Worm (Caenorhabditis elegans) whole organism, late embryonic: ENCODE measurements around the gene C01G10.17.

Experiments used
- K02D7.2 ChIP-seq: sonication (generic microtip); optimal IDR thresholded peaks from 2 replicates; lab custom pipeline; 2017; ENCODE audit warnings: mild to moderate bottlenecking, missing genetic modification characterization, missing compliant biosample characterization
- K09A11.1 ChIP-seq: sonication (generic microtip); optimal IDR thresholded peaks from 2 replicates; lab custom pipeline; 2017; ENCODE audit warnings: antibody characterized with exemption, mild to moderate bottlenecking, missing genetic modification characterization, missing compliant biosample characterization; ENCODE audit not compliant: insufficient read depth
- T23F11.4 ChIP-seq: fragments of 200-800 bp; sonication (Bioruptor generic); optimal IDR thresholded peaks from 2 replicates; lab custom pipeline; 2018; ENCODE audit warnings: mild to moderate bottlenecking, missing genetic modification characterization, missing compliant biosample characterization
- Y22D7AL.16 ChIP-seq: sonication (generic microtip); optimal IDR thresholded peaks from 2 replicates; lab custom pipeline; 2016; ENCODE audit warnings: missing genetic modification characterization, missing compliant biosample characterization
- ahr-1 ChIP-seq: sonication (generic microtip); optimal IDR thresholded peaks from 2 replicates; lab custom pipeline; 2016; ENCODE audit warnings: missing genetic modification characterization, missing compliant biosample characterization
- ama-1 ChIP-seq: fragments of 150-350 bp; optimal IDR thresholded peaks from 2 replicates; lab custom pipeline; 2014
- ceh-14 ChIP-seq: sonication (generic microtip); optimal IDR thresholded peaks from 2 replicates; lab custom pipeline; 2016; ENCODE audit warnings: missing genotype, missing genetic modification characterization, missing compliant biosample characterization
- ceh-18 ChIP-seq: sonication (generic microtip); optimal IDR thresholded peaks from 2 replicates; lab custom pipeline; 2016; ENCODE audit warnings: missing genetic modification characterization, missing compliant biosample characterization
- ceh-19 ChIP-seq: fragments of 200-800 bp; sonication (Bioruptor generic); optimal IDR thresholded peaks from 2 replicates; lab custom pipeline; 2018; ENCODE audit warnings: mild to moderate bottlenecking, missing genetic modification characterization, missing compliant biosample characterization
- ceh-2 ChIP-seq: sonication (generic microtip); optimal IDR thresholded peaks from 2 replicates; lab custom pipeline; 2016; ENCODE audit warnings: missing genotype, missing genetic modification characterization, missing compliant biosample characterization
- ceh-22 ChIP-seq: sonication (generic microtip); optimal IDR thresholded peaks from 2 replicates; lab custom pipeline; 2017; ENCODE audit warnings: missing biosample characterization, missing genetic modification characterization
- ceh-24 ChIP-seq: sonication (generic microtip); optimal IDR thresholded peaks from 2 replicates; lab custom pipeline; 2016; ENCODE audit warnings: mild to moderate bottlenecking, missing genetic modification characterization, missing compliant biosample characterization
- ceh-31 ChIP-seq: sonication (generic microtip); optimal IDR thresholded peaks from 2 replicates; lab custom pipeline; 2016; ENCODE audit warnings: missing genetic modification characterization, missing compliant biosample characterization
- ceh-48 ChIP-seq: sonication (generic microtip); optimal IDR thresholded peaks from 2 replicates; lab custom pipeline; 2016; ENCODE audit warnings: missing genetic modification characterization, inconsistent platforms, missing compliant biosample characterization
- che-1 ChIP-seq: sonication (generic microtip); optimal IDR thresholded peaks from 2 replicates; lab custom pipeline; 2016; ENCODE audit warnings: mild to moderate bottlenecking, missing genetic modification characterization, missing compliant biosample characterization
- elt-2 ChIP-seq: sonication (generic microtip); optimal IDR thresholded peaks from 2 replicates; lab custom pipeline; 2016; ENCODE audit warnings: missing genetic modification reagents, missing genetic modification characterization, missing compliant biosample characterization
- eyg-1 ChIP-seq: sonication (generic microtip); optimal IDR thresholded peaks from 2 replicates; lab custom pipeline; 2016; ENCODE audit warnings: missing genotype, missing genetic modification characterization, missing compliant biosample characterization
- fax-1 ChIP-seq: sonication (generic microtip); optimal IDR thresholded peaks from 2 replicates; lab custom pipeline; 2016; ENCODE audit warnings: missing genotype, missing genetic modification characterization, missing compliant biosample characterization
- fkh-10 ChIP-seq: fragments of 150-350 bp; optimal IDR thresholded peaks from 2 replicates; lab custom pipeline; 2014; ENCODE audit warnings: missing biosample characterization, missing genetic modification reagents, missing genetic modification characterization
- fkh-6 ChIP-seq: sonication (generic microtip); optimal IDR thresholded peaks from 2 replicates; lab custom pipeline; 2016; ENCODE audit warnings: missing genetic modification characterization, missing compliant biosample characterization
- hlh-13 ChIP-seq: fragments of 200-800 bp; sonication (Bioruptor generic); optimal IDR thresholded peaks from 2 replicates; lab custom pipeline; 2018; ENCODE audit warnings: mild to moderate bottlenecking, missing genetic modification characterization, missing compliant biosample characterization
- hlh-30 ChIP-seq: sonication (generic microtip); optimal IDR thresholded peaks from 2 replicates; lab custom pipeline; 2017; ENCODE audit warnings: antibody characterized with exemption, missing genetic modification characterization, missing compliant biosample characterization; ENCODE audit not compliant: insufficient read depth
- hlh-6 ChIP-seq: sonication (generic microtip); optimal IDR thresholded peaks from 2 replicates; lab custom pipeline; 2016; ENCODE audit warnings: missing genotype, missing genetic modification characterization, missing compliant biosample characterization
- lim-6 ChIP-seq: sonication (generic microtip); optimal IDR thresholded peaks from 2 replicates; lab custom pipeline; 2016; ENCODE audit warnings: missing genetic modification characterization, missing compliant biosample characterization
- madf-2 ChIP-seq: sonication (generic microtip); optimal IDR thresholded peaks from 2 replicates; lab custom pipeline; 2017; ENCODE audit warnings: missing genetic modification characterization, missing compliant biosample characterization
- nhr-232 ChIP-seq: sonication (generic microtip); optimal IDR thresholded peaks from 2 replicates; lab custom pipeline; 2016; ENCODE audit warnings: missing genetic modification characterization, missing compliant biosample characterization
- npax-4 ChIP-seq: sonication (generic microtip); optimal IDR thresholded peaks from 2 replicates; lab custom pipeline; 2016; ENCODE audit warnings: missing genetic modification characterization, missing compliant biosample characterization
- pag-3 ChIP-seq: sonication (generic microtip); optimal IDR thresholded peaks from 2 replicates; lab custom pipeline; 2016; ENCODE audit warnings: missing compliant biosample characterization, missing genetic modification characterization, borderline replicate concordance
- pha-2 ChIP-seq: sonication (generic microtip); optimal IDR thresholded peaks from 2 replicates; lab custom pipeline; 2017; ENCODE audit warnings: mild to moderate bottlenecking, missing genetic modification characterization, missing compliant biosample characterization
- pqm-1 ChIP-seq: sonication (generic microtip); optimal IDR thresholded peaks from 2 replicates; lab custom pipeline; 2016; ENCODE audit warnings: missing genetic modification characterization, missing compliant biosample characterization
- ref-2 ChIP-seq: sonication (generic microtip); optimal IDR thresholded peaks from 2 replicates; lab custom pipeline; 2016; ENCODE audit warnings: missing genetic modification characterization, missing compliant biosample characterization
- rnt-1 ChIP-seq: sonication (generic microtip); optimal IDR thresholded peaks from 2 replicates; lab custom pipeline; 2016; ENCODE audit warnings: missing genetic modification characterization, missing compliant biosample characterization
- sox-4 ChIP-seq: sonication (generic microtip); optimal IDR thresholded peaks from 2 replicates; lab custom pipeline; 2017; ENCODE audit warnings: mild to moderate bottlenecking, missing genetic modification characterization, inconsistent platforms, missing compliant biosample characterization
- syd-9 ChIP-seq: sonication (generic microtip); optimal IDR thresholded peaks from 2 replicates; lab custom pipeline; 2016; ENCODE audit warnings: mild to moderate bottlenecking, missing genetic modification characterization, moderate library complexity, missing compliant biosample characterization
- tbx-2 ChIP-seq: sonication (generic microtip); optimal IDR thresholded peaks from 2 replicates; lab custom pipeline; 2016; ENCODE audit warnings: missing genetic modification characterization, missing compliant biosample characterization
- tbx-7 ChIP-seq: sonication (generic microtip); optimal IDR thresholded peaks from 2 replicates; lab custom pipeline; 2016; ENCODE audit warnings: missing genotype, missing genetic modification characterization, missing compliant biosample characterization
- unc-3 ChIP-seq, 2 experiments: fragments of 200-800 bp in 1 of 2; sonication (Bioruptor generic) in 1 of 2; sonication (generic microtip) in 1 of 2; conservative IDR thresholded peaks in 1 of 2; optimal IDR thresholded peaks in 1 of 2; 2 replicates each; pipeline versions ENCODE4 v1.3.6 to Lab custom; 2016 to 2022; ENCODE audit warnings: missing compliant biosample characterization in 2 of 2, missing genetic modification characterization in 2 of 2, missing genetic modification reagents in 1 of 2
- unc-42 ChIP-seq: sonication (generic microtip); optimal IDR thresholded peaks from 2 replicates; lab custom pipeline; 2016; ENCODE audit warnings: missing genotype, missing genetic modification characterization, missing compliant biosample characterization
- unc-55 ChIP-seq: sonication (generic microtip); optimal IDR thresholded peaks from 2 replicates; lab custom pipeline; 2017; ENCODE audit warnings: missing biosample characterization, missing genetic modification reagents, missing genetic modification characterization
- unc-86 ChIP-seq: sonication (generic microtip); optimal IDR thresholded peaks from 2 replicates; lab custom pipeline; 2016; ENCODE audit warnings: missing genetic modification characterization, missing compliant biosample characterization
- zip-5 ChIP-seq: sonication (generic microtip); optimal IDR thresholded peaks from 2 replicates; lab custom pipeline; 2016; ENCODE audit warnings: missing genetic modification characterization, missing compliant biosample characterization

Gene C01G10.17

DNA sequence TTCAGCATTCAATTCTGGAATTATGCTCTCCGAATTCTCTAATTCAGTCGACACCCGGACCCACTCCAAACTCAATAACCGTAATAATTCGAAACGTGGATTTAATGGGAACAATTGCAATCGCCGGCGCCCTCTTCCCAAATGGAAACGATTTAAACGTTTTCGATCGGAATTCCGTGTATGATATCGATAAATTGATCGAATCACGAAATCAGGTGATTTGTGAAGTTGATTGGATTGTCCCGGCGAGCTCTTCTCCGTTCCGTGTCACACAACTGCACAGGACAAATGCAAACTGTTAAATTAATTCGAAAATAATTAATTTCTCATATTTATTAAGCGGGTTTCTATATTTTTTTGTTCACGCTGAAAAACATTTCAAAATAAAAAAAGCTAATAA, 34.7 kb upstream of the C01G10.17 start, which contains the start of gene C25D7.16:
Gene C25D7.16 (plus strand): TSS at position 301 of the 400 bp plus-strand sequence.
- TF ChIP-seq lim-6 (no peak), ceh-48 (no peak), fkh-6 (tag; lab: Kevin White, UChicago) (no peak), ceh-18 (tag; lab: Kevin White, UChicago) (no peak), madf-2 (tag; lab: Kevin White, UChicago) (no peak), tbx-2 (no peak), nhr-232 (tag; lab: Kevin White, UChicago) (no peak), ref-2 (tag; lab: Kevin White, UChicago) (no peak), hlh-13 (GFP tag; lab: Kevin White, UChicago) (no peak), ceh-31 (tag; lab: Kevin White, UChicago) (no peak), che-1 (tag; lab: Kevin White, UChicago) (no peak), K02D7.2 (no peak), pha-2 (tag; lab: Kevin White, UChicago) (no peak), syd-9 (no peak)

DNA sequence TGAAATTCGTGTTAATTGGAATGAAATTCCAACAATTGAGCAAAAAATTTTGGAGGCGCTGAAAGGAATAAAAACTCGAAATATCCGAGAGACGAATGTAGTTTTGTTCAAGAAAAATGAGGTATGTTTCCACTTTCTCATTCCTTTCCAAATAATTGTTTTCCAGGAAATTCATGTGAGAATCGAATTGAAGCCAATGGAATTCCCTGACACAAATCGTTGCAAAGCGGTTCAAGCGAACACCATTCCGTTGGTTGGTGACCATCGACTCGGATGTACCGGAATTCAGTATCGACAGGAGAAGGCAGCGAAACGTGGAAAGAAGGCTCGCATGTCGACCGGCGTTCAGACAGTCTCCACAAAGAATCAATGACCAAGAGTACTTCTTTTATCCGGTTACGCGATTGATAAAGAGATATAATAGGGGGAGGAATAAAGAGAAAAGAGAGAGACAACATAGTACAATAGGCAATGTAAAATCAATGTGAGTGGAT, 34.2 kb upstream of the C01G10.17 start:
- no peak for TF ChIP-seq fkh-6 (tag; lab: Kevin White, UChicago)
- TF ChIP-seq unc-42 (tag; lab: Kevin White, UChicago), result no peak
- TF ChIP-seq ceh-2 (tag; lab: Kevin White, UChicago), result no peak
- TF ChIP-seq ceh-22 (tag; lab: Kevin White, UChicago), result no peak
- TF ChIP-seq eyg-1 (tag; lab: Kevin White, UChicago), result no peak
- TF ChIP-seq unc-3 (GFP tag; conservative IDR thresholded peaks at IDR 0.05; lab: Robert Waterston, UW), result no peak
- TF ChIP-seq unc-3 (tag; optimal IDR thresholded peaks at IDR 0.05; lab: Kevin White, UChicago), result no peak
- TF ChIP-seq fkh-10, result no peak
- TF ChIP-seq ceh-19 (GFP tag; lab: Kevin White, UChicago), result no peak
- TF ChIP-seq sox-4 (tag; lab: Kevin White, UChicago), result no peak

DNA sequence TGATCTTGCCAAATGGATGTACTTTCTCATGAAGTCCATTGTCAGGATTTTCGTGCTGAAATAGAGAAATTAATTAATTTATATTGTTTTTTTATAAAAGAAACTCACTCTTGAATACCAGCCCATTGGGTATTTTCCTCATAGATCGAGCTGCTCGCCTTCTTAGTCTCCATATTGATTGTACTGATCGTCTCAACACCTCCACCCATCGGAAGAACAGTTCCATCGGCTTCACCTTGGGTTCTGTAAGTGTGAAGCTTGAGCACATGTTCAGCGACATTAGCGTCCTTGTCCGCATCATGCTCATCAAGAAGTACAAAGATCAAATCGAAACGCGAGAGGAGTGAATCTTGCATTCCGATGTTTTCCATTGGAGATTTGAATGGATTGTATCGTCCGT, 32.8 kb upstream of the C01G10.17 start:
- TF ChIP-seq unc-55 (GFP tag; lab: Kevin White, UChicago) (no peak), ahr-1 (no peak)

DNA sequence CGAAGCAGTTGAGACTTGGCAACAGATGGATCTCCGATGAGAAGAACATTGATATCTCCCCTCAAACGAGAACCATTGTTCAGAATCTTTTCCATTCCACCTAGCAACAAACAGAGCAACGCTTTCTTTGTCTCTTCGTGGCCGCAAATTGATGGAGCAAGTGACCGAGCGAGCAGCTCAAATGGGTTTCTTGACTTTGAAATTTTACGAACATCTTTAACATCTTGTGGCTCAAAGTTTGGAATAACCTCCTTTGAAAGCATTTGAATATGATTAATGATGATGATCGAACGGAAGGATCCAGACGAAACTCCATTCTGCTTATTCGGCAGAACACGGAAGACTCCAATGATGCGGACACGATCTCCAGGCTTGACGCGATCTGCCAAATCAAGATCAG, 32.1 kb upstream of the C01G10.17 start:
- TF ChIP-seq hlh-13 (GFP tag; lab: Kevin White, UChicago) (no peak), madf-2 (tag; lab: Kevin White, UChicago) (no peak), tbx-2 (no peak), ceh-18 (tag; lab: Kevin White, UChicago) (no peak), zip-5 (no peak), elt-2 (tag; lab: Kevin White, UChicago) (no peak), rnt-1 (no peak)

DNA sequence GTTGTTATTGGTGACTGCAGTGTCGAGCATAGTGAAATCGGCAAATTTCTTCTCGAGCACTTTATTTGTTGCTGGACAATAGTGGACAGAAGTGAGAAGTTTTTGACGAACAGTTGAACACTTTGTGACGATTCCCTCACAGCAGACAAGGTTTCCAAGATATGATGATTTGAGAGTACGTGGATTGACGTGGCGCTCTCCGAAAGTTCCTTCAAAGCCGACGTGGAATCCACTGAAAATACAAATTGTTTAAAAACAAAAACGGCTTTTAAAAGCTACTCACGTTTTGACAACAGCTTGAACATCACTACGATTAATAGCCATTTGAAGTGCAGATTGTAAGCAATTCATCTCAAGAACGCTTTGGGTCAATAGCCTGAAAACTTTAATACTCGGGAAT, 31.6 kb upstream of the C01G10.17 start:
- TF ChIP-seq fax-1 (tag; lab: Kevin White, UChicago), result no peak
- no peak for TF ChIP-seq T23F11.4 (GFP tag; lab: Kevin White, UChicago)
- no peak for TF ChIP-seq pqm-1 (tag; lab: Kevin White, UChicago)
- TF ChIP-seq K09A11.1 (tag; lab: Kevin White, UChicago), result no peak
- TF ChIP-seq ceh-24 (tag; lab: Kevin White, UChicago), result no peak
- TF ChIP-seq fkh-10, result no peak
- no peak for TF ChIP-seq ceh-14 (tag; lab: Kevin White, UChicago)
- TF ChIP-seq pha-2 (tag; lab: Kevin White, UChicago), result no peak
- TF ChIP-seq npax-4, result no peak
- TF ChIP-seq hlh-6 (tag; lab: Kevin White, UChicago), result no peak
- TF ChIP-seq Y22D7AL.16 (tag; lab: Kevin White, UChicago), result no peak
- no peak for TF ChIP-seq nhr-232 (tag; lab: Kevin White, UChicago)
- no peak for TF ChIP-seq hlh-30 (tag; lab: Kevin White, UChicago)
- no peak for TF ChIP-seq ama-1 (lab: Kevin White, UChicago)
- no peak for TF ChIP-seq madf-2 (tag; lab: Kevin White, UChicago)
- TF ChIP-seq unc-86 (tag; lab: Kevin White, UChicago), result no peak
- no peak for TF ChIP-seq pag-3 (tag; lab: Kevin White, UChicago)
- no peak for TF ChIP-seq hlh-13 (GFP tag; lab: Kevin White, UChicago)
- no peak for TF ChIP-seq tbx-7
